Fruit fly (Drosophila melanogaster) whole organism, embryonic: Measurements from ENCODE around the gene Ugt35D1.

Experiments used
- ATbp ChIP-seq: fragments of 200-800 bp; sonication (Bioruptor generic); optimal IDR thresholded peaks from 2 replicates; lab custom pipeline; 2017; ENCODE audit warnings: missing biosample characterization, mild to moderate bottlenecking, missing genetic modification characterization, missing genetic modification reagents
- Bteb2 ChIP-seq: fragments of 200-800 bp; sonication (Bioruptor generic); optimal IDR thresholded peaks from 2 replicates; lab custom pipeline; 2016; ENCODE audit warnings: missing biosample characterization, missing genetic modification characterization
- CG11723 ChIP-seq: fragments of 200-800 bp; sonication (Bioruptor generic); optimal IDR thresholded peaks from 2 replicates; lab custom pipeline; 2017; ENCODE audit warnings: missing biosample characterization, mild to moderate bottlenecking, missing genetic modification characterization
- CG14014 ChIP-seq: fragments of 200-800 bp; sonication (Bioruptor generic); IDR thresholded peaks from 2 replicates; pipeline ENCODE4 v1.3.6; 2022; ENCODE audit warnings: missing biosample characterization, missing genetic modification characterization
- CG14441 ChIP-seq: fragments of 200-800 bp; sonication (Bioruptor generic); IDR thresholded peaks from 2 replicates; pipeline ENCODE4 v1.3.6; 2022; ENCODE audit warnings: missing biosample characterization, missing genetic modification characterization
- CG17385 ChIP-seq: fragments of 200-800 bp; sonication (Bioruptor generic); optimal IDR thresholded peaks from 3 replicates; lab custom pipeline; 2018; ENCODE audit warnings: missing biosample characterization, mild to moderate bottlenecking, missing genetic modification characterization
- CG18599 ChIP-seq: fragments of 200-800 bp; sonication (Bioruptor generic); optimal IDR thresholded peaks from 3 replicates; lab custom pipeline; 2017; ENCODE audit warnings: missing biosample characterization, missing genetic modification characterization, mild to moderate bottlenecking, moderate library complexity, missing genetic modification reagents
- CG2120 ChIP-seq: fragments of 200-800 bp; sonication (Bioruptor generic); optimal IDR thresholded peaks from 3 replicates; lab custom pipeline; 2016; ENCODE audit warnings: missing biosample characterization, missing genetic modification characterization
- CG30403 ChIP-seq: fragments of 200-800 bp; sonication (Bioruptor generic); optimal IDR thresholded peaks from 3 replicates; lab custom pipeline; 2016; ENCODE audit warnings: missing biosample characterization, missing genetic modification characterization
- CG30431 ChIP-seq: fragments of 200-800 bp; sonication (Bioruptor generic); optimal IDR thresholded peaks from 2 replicates; lab custom pipeline; 2017; ENCODE audit warnings: missing biosample characterization, missing genetic modification characterization
- CG31441 ChIP-seq: fragments of 200-800 bp; sonication (Bioruptor generic); IDR thresholded peaks from 2 replicates; pipeline ENCODE4 v1.3.6; 2022; ENCODE audit warnings: missing biosample characterization, missing genetic modification characterization
- CG32772 ChIP-seq: fragments of 200-800 bp; sonication (Bioruptor generic); IDR thresholded peaks from 2 replicates; pipeline ENCODE4 v1.3.6; 2022; ENCODE audit warnings: missing biosample characterization, missing genetic modification characterization
- CG34224 ChIP-seq: fragments of 200-800 bp; sonication (Bioruptor generic); IDR thresholded peaks from 3 replicates; pipeline ENCODE4 v1.3.6; 2022; ENCODE audit warnings: missing biosample characterization, missing genetic modification characterization; ENCODE audit not compliant: partially characterized antibody
- CG7556 ChIP-seq: fragments of 200-800 bp; sonication (Bioruptor generic); optimal IDR thresholded peaks from 2 replicates; lab custom pipeline; 2017; ENCODE audit warnings: missing biosample characterization, mild to moderate bottlenecking, missing genetic modification characterization
- CG7987 ChIP-seq: fragments of 200-800 bp; sonication (Bioruptor generic); optimal IDR thresholded peaks from 2 replicates; lab custom pipeline; 2018; ENCODE audit warnings: missing biosample characterization, mild to moderate bottlenecking, missing genetic modification characterization, moderate library complexity
- CG8290 ChIP-seq, 3 experiments: fragments of 200-800 bp; sonication (Bioruptor generic); optimal IDR thresholded peaks; 2 replicates each; lab custom pipeline; 2016 to 2019; ENCODE audit warnings: missing biosample characterization in 3 of 3, missing genetic modification characterization in 3 of 3, mild to moderate bottlenecking in 2 of 3, moderate library complexity in 1 of 3
- CG9817 ChIP-seq: fragments of 200-800 bp; sonication (Bioruptor generic); optimal IDR thresholded peaks from 2 replicates; lab custom pipeline; 2018; ENCODE audit warnings: missing biosample characterization, mild to moderate bottlenecking, missing genetic modification characterization, moderate library complexity
- Deaf1 ChIP-seq: fragments of 200-800 bp; optimal IDR thresholded peaks from 3 replicates; lab custom pipeline; 2019; ENCODE audit warnings: missing biosample characterization, mild to moderate bottlenecking, missing genetic modification characterization, moderate library complexity
- Dek ChIP-seq: fragments of 200-800 bp; sonication (Bioruptor generic); optimal IDR thresholded peaks from 3 replicates; lab custom pipeline; 2019; ENCODE audit warnings: missing biosample characterization, mild to moderate bottlenecking, missing genetic modification characterization, moderate library complexity
- Fer1 ChIP-seq: fragments of 200-800 bp; sonication (Bioruptor generic); optimal IDR thresholded peaks from 2 replicates; lab custom pipeline; 2017; ENCODE audit warnings: missing biosample characterization, mild to moderate bottlenecking, missing genetic modification characterization
- HLH4C ChIP-seq: fragments of 200-800 bp; sonication (Bioruptor generic); IDR thresholded peaks from 3 replicates; pipeline ENCODE4 v1.3.6; 2022; ENCODE audit warnings: missing biosample characterization, missing genetic modification characterization; ENCODE audit not compliant: partially characterized antibody
- Jarid2 ChIP-seq: fragments of 200-800 bp; sonication (Bioruptor generic); optimal IDR thresholded peaks from 3 replicates; lab custom pipeline; 2017; ENCODE audit warnings: mild to moderate bottlenecking, missing biosample characterization, missing genetic modification reagents, missing genetic modification characterization
- Meics ChIP-seq: fragments of 200-800 bp; sonication (Bioruptor generic); optimal IDR thresholded peaks from 2 replicates; lab custom pipeline; 2017; ENCODE audit warnings: missing biosample characterization, mild to moderate bottlenecking, missing genetic modification characterization
- Mrtf ChIP-seq: fragments of 200-800 bp; sonication (Bioruptor generic); IDR thresholded peaks from 3 replicates; pipeline ENCODE4 v1.3.6; 2022; ENCODE audit warnings: missing biosample characterization, missing genetic modification characterization
- Oli ChIP-seq: fragments of 200-800 bp; sonication (Bioruptor generic); optimal IDR thresholded peaks from 2 replicates; lab custom pipeline; 2018; ENCODE audit warnings: missing biosample characterization, mild to moderate bottlenecking, missing genetic modification characterization, moderate library complexity
- Optix ChIP-seq: fragments of 200-800 bp; sonication (Bioruptor generic); IDR thresholded peaks from 3 replicates; pipeline ENCODE4 v1.3.6; 2022; ENCODE audit warnings: missing biosample characterization, missing genetic modification characterization
- Rfx ChIP-seq: fragments of 200-800 bp; sonication (Bioruptor generic); IDR thresholded peaks from 2 replicates; pipeline ENCODE4 v1.3.6; 2022; ENCODE audit warnings: missing biosample characterization, missing genetic modification characterization
- Sox102F ChIP-seq: fragments of 200-800 bp; sonication (Bioruptor generic); optimal IDR thresholded peaks from 2 replicates; lab custom pipeline; 2018; ENCODE audit warnings: missing biosample characterization, mild to moderate bottlenecking, missing genetic modification characterization, moderate library complexity
- amos ChIP-seq: fragments of 200-800 bp; sonication (Bioruptor generic); IDR thresholded peaks from 2 replicates; pipeline ENCODE4 v1.3.6; 2022; ENCODE audit warnings: missing biosample characterization, missing genetic modification characterization; ENCODE audit not compliant: partially characterized antibody
- crp ChIP-seq, 2 experiments: fragments of 200-800 bp; sonication (Bioruptor generic); optimal IDR thresholded peaks; 2 replicates in 1 of 2; 3 replicates in 1 of 2; lab custom pipeline; 2017; ENCODE audit warnings: missing biosample characterization in 2 of 2, missing genetic modification characterization in 2 of 2, mild to moderate bottlenecking in 1 of 2, moderate library complexity in 1 of 2
- dmrt99B ChIP-seq: fragments of 200-800 bp; sonication (Bioruptor generic); optimal IDR thresholded peaks from 2 replicates; lab custom pipeline; 2018; ENCODE audit warnings: missing biosample characterization, mild to moderate bottlenecking, missing genetic modification characterization, moderate library complexity
- fd3F ChIP-seq: fragments of 200-800 bp; sonication (Bioruptor generic); optimal IDR thresholded peaks from 2 replicates; lab custom pipeline; 2018; ENCODE audit warnings: missing biosample characterization, mild to moderate bottlenecking, missing genetic modification characterization, moderate library complexity
- grau ChIP-seq: fragments of 200-800 bp; optimal IDR thresholded peaks from 3 replicates; lab custom pipeline; 2019; ENCODE audit warnings: missing biosample characterization, mild to moderate bottlenecking, missing genetic modification characterization, moderate library complexity
- grn ChIP-seq: fragments of 200-800 bp; sonication (Bioruptor generic); optimal IDR thresholded peaks from 3 replicates; lab custom pipeline; 2017; ENCODE audit warnings: missing biosample characterization, missing genetic modification characterization
- lab ChIP-seq: fragments of 200-800 bp; sonication (Bioruptor generic); optimal IDR thresholded peaks from 3 replicates; lab custom pipeline; 2017; ENCODE audit warnings: missing biosample characterization, missing genetic modification characterization, mild to moderate bottlenecking, moderate library complexity, missing genetic modification reagents
- lmd ChIP-seq: fragments of 200-800 bp; sonication (Bioruptor generic); IDR thresholded peaks from 2 replicates; pipeline ENCODE4 v1.3.6; 2022; ENCODE audit warnings: missing biosample characterization, missing genetic modification characterization
- odd ChIP-seq: fragments of 200-800 bp; sonication (Bioruptor generic); optimal IDR thresholded peaks from 2 replicates; lab custom pipeline; 2017; ENCODE audit warnings: missing biosample characterization, mild to moderate bottlenecking, missing genetic modification characterization
- sd ChIP-seq: fragments of 200-800 bp; sonication (Bioruptor generic); optimal IDR thresholded peaks from 3 replicates; lab custom pipeline; 2018; ENCODE audit warnings: missing biosample characterization, mild to moderate bottlenecking, missing genetic modification characterization, moderate library complexity
- sens ChIP-seq: fragments of 200-800 bp; sonication (Bioruptor generic); peaks from one replicate; lab custom pipeline; 2016; ENCODE audit warnings: missing biosample characterization, missing genetic modification characterization
- seq ChIP-seq: fragments of 200-800 bp; sonication (Bioruptor generic); IDR thresholded peaks from 2 replicates; pipeline ENCODE4 v1.3.6; 2022; ENCODE audit warnings: missing biosample characterization, missing genetic modification characterization
- vvl ChIP-seq: fragments of 200-800 bp; sonication (Bioruptor generic); IDR thresholded peaks from 2 replicates; pipeline ENCODE4 v1.3.6; 2022; ENCODE audit warnings: missing biosample characterization, missing genetic modification characterization

Ugt35D1 gene

dm6 chr3R:31363615-31364014 lies 31.5 kb downstream of the Ugt35D1 start (continued):
- TF ChIP-seq Mrtf (GFP tag; lab: Robert Waterston, UW), result 0 out of 3 replicates have a peak, but pooled peaks have one; percentile 10
- TF ChIP-seq sd (tag; lab: Kevin White, UChicago), result no peak
- peak; percentile 61 for TF ChIP-seq CG18599
- 0 out of 2 replicates have a peak, but pooled peaks have one; percentile 36 for TF ChIP-seq vvl (GFP tag; lab: Robert Waterston, UW)
- peak; percentile 59 for TF ChIP-seq sens
- TF ChIP-seq seq (GFP tag; lab: Robert Waterston, UW), result no peak
- peak; percentile 49 for TF ChIP-seq CG7556 (GFP tag; lab: Kevin White, UChicago)
- peak; percentile 47 for TF ChIP-seq Rfx (GFP tag; lab: Robert Waterston, UW)
- peak; percentile 40; the same call in 1 of the 2 replicates for TF ChIP-seq CG14014 (GFP tag; lab: Robert Waterston, UW)
- TF ChIP-seq grau, result peak; percentile 58
- peak; percentile 12 for TF ChIP-seq lab
- TF ChIP-seq crp (GFP tag; optimal IDR thresholded peaks at IDR 0.05; lab: Kevin White, UChicago), result no peak
- no peak for TF ChIP-seq CG34224
- TF ChIP-seq Deaf1 (tag; lab: Kevin White, UChicago), result no peak
- TF ChIP-seq CG14441 (GFP tag; lab: Robert Waterston, UW), result no peak
- peak; percentile 1 for TF ChIP-seq ATbp (GFP tag; lab: Kevin White, UChicago)
- peak; percentile 42 for TF ChIP-seq lmd (GFP tag; lab: Robert Waterston, UW)
- TF ChIP-seq CG31441, result 0 out of 2 replicates have a peak, but pooled peaks have one; percentile 8
- peak; percentile 9 for TF ChIP-seq Meics (GFP tag; lab: Kevin White, UChicago)
- TF ChIP-seq CG11723, result no peak
- no peak for TF ChIP-seq Fer1 (GFP tag; lab: Kevin White, UChicago)
- peak; percentile 16 for TF ChIP-seq Oli (tag; lab: Kevin White, UChicago)
- TF ChIP-seq Sox102F (GFP tag; lab: Kevin White, UChicago), result peak; percentile 23
- peak; percentile 24 for TF ChIP-seq CG30403
- no peak for TF ChIP-seq CG8290 (GFP tag; optimal IDR thresholded peaks at IDR 0.05; lab: Kevin White, UChicago)
- peak in 1 of 2 experiments; percentile 9 for TF ChIP-seq CG8290 (tag; optimal IDR thresholded peaks at IDR 0.05; lab: Kevin White, UChicago)
- no peak for TF ChIP-seq Bteb2 (GFP tag; lab: Kevin White, UChicago)
- TF ChIP-seq Dek, result peak; percentile 15
- no peak for TF ChIP-seq Jarid2 (GFP tag; lab: Kevin White, UChicago)
- peak; percentile 23 for TF ChIP-seq CG9817
- no peak for TF ChIP-seq CG32772 (GFP tag; lab: Robert Waterston, UW)
- no peak for TF ChIP-seq grn
- TF ChIP-seq dmrt99B, result peak; percentile 14
- no peak for TF ChIP-seq odd (GFP tag; lab: Kevin White, UChicago)
- TF ChIP-seq Optix (GFP tag; lab: Robert Waterston, UW), result 0 out of 3 replicates have a peak, but pooled peaks have one; percentile 21
- TF ChIP-seq CG7987, result no peak
- no peak for TF ChIP-seq CG30431 (GFP tag; lab: Kevin White, UChicago)
- TF ChIP-seq CG17385 (GFP tag; lab: Kevin White, UChicago), result peak; percentile 18
- peak; percentile 59 for TF ChIP-seq CG2120 (GFP tag; lab: Kevin White, UChicago)
- no peak for TF ChIP-seq amos (GFP tag; lab: Robert Waterston, UW)

dm6 chr3R:31346657-31347056 lies 48.4 kb downstream of the Ugt35D1 start:
- TF ChIP-seq HLH4C (GFP tag; lab: Robert Waterston, UW), result 0 out of 3 replicates have a peak, but pooled peaks have one; percentile 35
- TF ChIP-seq fd3F, result no peak
- TF ChIP-seq, all 482 proteins: peak for 1
